Worm (Caenorhabditis elegans) whole organism, L4 larva: Measurements from ENCODE around the gene bra-1.

ENCODE experiments used
- F26F4.8 ChIP-seq: fragments of 200-800 bp; sonication (Bioruptor generic); conservative IDR thresholded peaks from 2 replicates; pipeline ENCODE4 v1.3.6; 2022; ENCODE audit warnings: missing genetic modification characterization, missing compliant biosample characterization
- F37D6.2 ChIP-seq: sonication (generic microtip); optimal IDR thresholded peaks from 2 replicates; lab custom pipeline; 2016; ENCODE audit warnings: mild to moderate bottlenecking, missing genetic modification characterization, missing compliant biosample characterization
- T26A8.4 ChIP-seq: fragments of 200-800 bp; sonication (Bioruptor generic); IDR thresholded peaks from 2 replicates; pipeline ENCODE4 v1.3.6; 2022; ENCODE audit warnings: missing genetic modification characterization, missing compliant biosample characterization
- ZK337.2 ChIP-seq: fragments of 200-800 bp; sonication (Bioruptor generic); IDR thresholded peaks from 2 replicates; pipeline ENCODE4 v1.3.6; 2022; ENCODE audit warnings: missing genetic modification reagents, missing genetic modification characterization, missing compliant biosample characterization
- aly-2 ChIP-seq: sonication (generic microtip); optimal IDR thresholded peaks from 2 replicates; lab custom pipeline; 2018; ENCODE audit warnings: missing biosample characterization, missing genetic modification characterization
- ces-1 ChIP-seq: fragments of 150-350 bp; sonication (generic microtip); optimal IDR thresholded peaks from 4 replicates; lab custom pipeline; 2014; ENCODE audit warnings: missing biosample characterization, missing genetic modification reagents, missing genetic modification characterization
- daf-19 ChIP-seq: fragments of 200-800 bp; sonication (Bioruptor generic); conservative IDR thresholded peaks from 2 replicates; pipeline ENCODE4 v1.3.6; 2022; ENCODE audit warnings: missing genetic modification characterization, missing compliant biosample characterization
- egl-43 ChIP-seq: fragments of 200-800 bp; sonication (Bioruptor generic); IDR thresholded peaks from 2 replicates; pipeline ENCODE4 v1.3.6; 2022; ENCODE audit warnings: missing genetic modification reagents, missing genetic modification characterization, missing compliant biosample characterization
- fos-1 ChIP-seq: fragments of 150-350 bp; optimal IDR thresholded peaks from 2 replicates; lab custom pipeline; 2014; ENCODE audit warnings: missing biosample characterization, missing genetic modification characterization
- lin-39 ChIP-seq: fragments of 150-350 bp; optimal IDR thresholded peaks from 2 replicates; lab custom pipeline; 2014; ENCODE audit warnings: missing biosample characterization, missing genetic modification reagents, missing genetic modification characterization
- lsy-2 ChIP-seq, 2 experiments: fragments of 150-350 bp in 1 of 2; sonication (generic microtip) in 1 of 2; optimal IDR thresholded peaks; 2 replicates each; lab custom pipeline; 2014 to 2017; ENCODE audit warnings: missing biosample characterization in 2 of 2, missing genetic modification characterization in 2 of 2
- madf-5 ChIP-seq, 2 experiments: fragments of 200-800 bp; sonication (Bioruptor generic); IDR thresholded peaks; 2 replicates each; pipeline ENCODE4 v1.3.6; 2022; ENCODE audit warnings: missing compliant biosample characterization in 2 of 2, missing genetic modification characterization in 2 of 2
- nhr-111 ChIP-seq: fragments of 200-800 bp; sonication (Bioruptor generic); optimal IDR thresholded peaks from 2 replicates; lab custom pipeline; 2018; ENCODE audit warnings: mild to moderate bottlenecking, missing genetic modification characterization, missing compliant biosample characterization
- nhr-237 ChIP-seq: sonication (generic microtip); optimal IDR thresholded peaks from 2 replicates; lab custom pipeline; 2017; ENCODE audit warnings: missing biosample characterization, missing genetic modification characterization
- pqm-1 ChIP-seq: sonication (generic microtip); optimal IDR thresholded peaks from 2 replicates; lab custom pipeline; 2017; ENCODE audit warnings: missing biosample characterization, missing genetic modification characterization
- sdz-12 ChIP-seq: fragments of 200-800 bp; sonication (Bioruptor generic); optimal IDR thresholded peaks from 2 replicates; lab custom pipeline; 2018; ENCODE audit warnings: mild to moderate bottlenecking, missing genetic modification characterization, missing compliant biosample characterization
- unc-39 ChIP-seq: sonication (generic microtip); optimal IDR thresholded peaks from 2 replicates; lab custom pipeline; 2017; ENCODE audit warnings: missing biosample characterization, missing genetic modification characterization
- unc-62 ChIP-seq, 3 experiments: fragments of 150-350 bp in 1 of 3; sonication (generic microtip); optimal IDR thresholded peaks in 2 of 3; peaks in 1 of 3; 1 replicate in 1 of 3; 2 replicates in 2 of 3; lab custom pipeline; 2014 to 2017; ENCODE audit warnings: missing biosample characterization in 3 of 3, missing genetic modification characterization in 3 of 3, missing genetic modification reagents in 3 of 3, missing genotype in 1 of 3
- zip-11 ChIP-seq: fragments of 200-800 bp; sonication (Bioruptor generic); IDR thresholded peaks from 2 replicates; pipeline ENCODE4 v1.3.6; 2022; ENCODE audit warnings: missing genetic modification characterization, missing compliant biosample characterization
- ztf-11 ChIP-seq: fragments of 150-350 bp; optimal IDR thresholded peaks from 2 replicates; lab custom pipeline; 2014; ENCODE audit warnings: missing biosample characterization, missing genetic modification characterization

bra-1 gene

DNA sequence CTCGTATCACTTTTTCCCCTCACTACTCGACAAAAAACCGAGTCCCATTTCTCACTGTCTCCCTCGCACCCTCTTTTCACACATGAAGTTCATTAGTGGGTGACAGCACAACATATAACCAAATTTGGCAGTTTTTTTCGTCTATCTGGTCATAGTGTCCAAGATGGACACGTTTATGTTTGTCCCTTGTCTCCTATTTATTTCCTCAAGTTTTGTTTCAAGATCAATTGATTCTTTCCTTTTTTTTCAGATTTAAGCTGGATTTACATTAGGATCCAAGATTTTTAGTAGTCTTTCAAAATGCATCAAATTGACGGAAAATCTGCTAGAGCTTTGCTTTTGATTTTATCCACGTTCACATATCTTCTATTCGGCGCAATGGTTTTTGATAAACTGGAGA is 41.3 kb downstream of the bra-1 start, which contains the start of gene twk-20:
TSS of gene twk-20 (plus strand) at position 301 of the 400 bp plus-strand sequence.
- TF ChIP-seq sdz-12 (GFP tag; lab: Kevin White, UChicago) (no peak), ces-1 (GFP tag; lab: Kevin White, UChicago) (peak; percentile 40)

DNA sequence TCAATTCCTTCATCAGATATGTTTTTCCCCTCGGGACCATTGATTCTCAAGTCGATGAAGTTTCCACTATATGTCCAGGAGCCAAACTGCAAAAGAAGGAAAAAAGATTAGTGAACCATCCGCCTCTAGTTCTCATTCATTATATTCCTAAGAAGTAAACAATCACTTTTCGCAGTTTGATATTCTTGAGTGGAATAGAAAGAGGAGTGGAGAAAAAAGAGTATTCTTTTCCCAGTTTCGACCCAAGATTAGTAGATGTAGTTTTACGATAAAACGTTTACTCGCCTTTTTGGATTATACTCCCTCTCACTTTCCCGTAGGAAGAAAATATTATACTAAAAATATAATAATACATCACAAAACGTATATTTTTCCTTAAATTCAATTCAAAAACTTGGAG is 46.6 kb downstream of the bra-1 start:
- TF ChIP-seq ZK337.2 = no peak
- no peak for TF ChIP-seq ztf-11 (tag; lab: Kevin White, UChicago)
- no peak for TF ChIP-seq aly-2
- TF ChIP-seq unc-39 (tag; lab: Kevin White, UChicago) = no peak
- no peak for TF ChIP-seq pqm-1 (tag; lab: Kevin White, UChicago)
- no peak for TF ChIP-seq F37D6.2 (tag; lab: Kevin White, UChicago)
- TF ChIP-seq F26F4.8 (GFP tag; lab: Robert Waterston, UW) = no peak
- no peak for TF ChIP-seq nhr-237
- no peak for TF ChIP-seq lsy-2 (tag; optimal IDR thresholded peaks at IDR 0.05; lab: Kevin White, UChicago)
- no peak for TF ChIP-seq daf-19 (GFP tag; lab: Robert Waterston, UW)
- no peak for TF ChIP-seq madf-5 (GFP tag; IDR thresholded peaks at IDR 0.05; lab: Robert Waterston, UW)
- TF ChIP-seq lin-39 (tag; lab: Kevin White, UChicago) = no peak
- no peak for TF ChIP-seq T26A8.4 (GFP tag; lab: Robert Waterston, UW)

ce11 chrX:13646798-13647197 is 48.5 kb downstream of the bra-1 start, which contains the start of gene acr-9:
Gene acr-9 (minus strand): TSS chrX:13646898.
- TF ChIP-seq zip-11 (GFP tag; lab: Robert Waterston, UW) (no peak), nhr-111 (no peak), egl-43 (GFP tag; lab: Robert Waterston, UW) (no peak), unc-62 (GFP tag; optimal IDR thresholded peaks at IDR 0.05 in 1 of 2; lab: Kevin White, UChicago) (peak in 1 of 2 experiments; percentile 37), unc-62 (tag; optimal IDR thresholded peaks at IDR 0.05; lab: Kevin White, UChicago) (no peak)
- TF ChIP-seq, all 104 proteins: peak for 1

DNA sequence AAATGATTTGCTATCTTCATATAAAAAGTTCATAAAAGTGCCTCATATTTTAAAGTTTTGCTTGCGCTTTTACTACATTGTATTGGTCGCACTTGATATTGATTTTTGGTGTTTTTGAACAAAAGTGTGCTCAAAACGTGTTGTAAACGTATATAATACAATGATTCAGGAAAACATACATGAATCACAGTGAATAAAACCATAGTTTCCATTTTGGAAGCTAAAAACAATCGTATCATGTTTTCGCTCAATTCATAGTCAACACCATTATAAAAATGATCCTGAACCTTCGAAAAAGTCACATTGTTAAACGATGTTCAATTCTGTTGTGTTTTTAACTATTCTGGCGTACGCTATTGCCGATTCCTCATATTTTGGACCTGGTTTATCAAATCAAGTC is 49.1 kb downstream of the bra-1 start, which contains the start of gene C40C9.3:
TSS of gene C40C9.3 (plus strand) at position 301 of the 400 bp plus-strand sequence.
- TF ChIP-seq pqm-1 (tag; lab: Kevin White, UChicago) = no peak
- TF ChIP-seq fos-1 (tag; lab: Kevin White, UChicago) = no peak
- TF ChIP-seq, all 104 proteins: peak for 0
